Fruit fly (Drosophila melanogaster): Measurements from ENCODE around the gene Gr93c.
A peak's percentile ranks its signal among the peaks of the same experiment; 100 is the strongest.

The Gr93c gene

DNA sequence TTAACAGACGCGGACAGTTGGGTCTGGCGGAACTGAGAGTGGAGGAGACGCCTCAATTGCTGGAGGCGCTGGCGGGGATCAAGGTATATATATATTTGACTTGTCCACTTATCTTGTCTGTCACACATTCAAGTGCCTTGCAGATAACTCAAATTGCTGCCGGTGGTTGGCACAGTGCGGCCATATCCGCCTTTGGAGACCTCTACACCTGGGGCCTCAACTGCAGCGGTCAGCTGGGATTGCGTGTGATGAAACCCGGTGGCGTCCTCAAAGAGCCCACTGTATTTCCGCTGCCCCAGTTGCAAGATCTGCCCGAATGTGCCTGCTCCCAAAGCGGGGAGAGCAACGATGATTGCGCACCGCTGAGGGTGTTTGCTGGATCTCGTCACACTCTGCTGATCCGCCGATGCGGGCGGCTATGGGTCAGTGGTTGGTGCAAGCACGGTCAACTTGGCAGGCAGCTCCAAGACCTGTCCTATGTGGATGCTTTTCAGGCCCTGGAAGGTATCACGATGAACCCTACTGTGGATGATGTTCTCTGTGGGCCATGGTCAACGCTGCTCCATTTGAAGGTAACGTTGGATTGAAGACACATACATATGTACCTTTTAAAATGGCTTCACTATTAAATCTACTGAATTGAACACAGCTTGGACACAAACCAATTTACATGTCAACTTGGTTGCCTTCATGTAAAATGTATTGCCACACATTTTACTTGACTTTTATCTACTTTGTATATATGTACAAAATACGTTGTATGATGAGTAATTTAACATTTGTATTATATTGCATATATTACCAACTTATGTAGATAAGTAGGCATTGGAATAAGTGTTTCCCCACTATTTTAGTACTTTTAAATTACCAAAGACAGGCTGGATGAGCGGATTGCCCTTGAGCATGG, 43.9 kb upstream of the Gr93c start, which contains the start of gene CG43844 (continued):
- 0 out of 2 replicates have a peak, but pooled peaks have one; percentile 32 for TF ChIP-seq unc-4 (GFP tag; IDR thresholded peaks at IDR 0.05; ENCODE audit: partially characterized antibody)
- peak; percentile 3 for TF ChIP-seq Ets97D (GFP tag; optimal IDR thresholded peaks at IDR 0.05)
- TF ChIP-seq Hand (GFP tag; optimal IDR thresholded peaks at IDR 0.05): no peak
- TF ChIP-seq CG4707 (GFP tag; optimal IDR thresholded peaks at IDR 0.05): no peak
- no peak for TF ChIP-seq Lim3 (GFP tag; IDR thresholded peaks at IDR 0.05)
- peak; percentile 85 for TF ChIP-seq Bgb (GFP tag; IDR thresholded peaks at IDR 0.05; ENCODE audit: partially characterized antibody)
- no peak for TF ChIP-seq H15 (GFP tag; IDR thresholded peaks at IDR 0.05)
- peak; percentile 52 for TF ChIP-seq sens (GFP tag)
- TF ChIP-seq CG11398 (GFP tag; optimal IDR thresholded peaks at IDR 0.05): no peak
- TF ChIP-seq BtbVII (GFP tag; optimal IDR thresholded peaks at IDR 0.05): no peak
- no peak for TF ChIP-seq GATAe (GFP tag; conservative IDR thresholded peaks at IDR 0.05)
- TF ChIP-seq vnd (GFP tag; IDR thresholded peaks at IDR 0.05; ENCODE audit: partially characterized antibody): peak; percentile 45; the same call in 1 of the 3 replicates
- TF ChIP-seq CG2712 (tag; optimal IDR thresholded peaks at IDR 0.05): no peak
- TF ChIP-seq eyg (GFP tag; optimal IDR thresholded peaks at IDR 0.05): no peak
- peak; percentile 70; the same call in 2 of the 3 replicates for TF ChIP-seq CG6791 (GFP tag; IDR thresholded peaks at IDR 0.05; ENCODE audit: partially characterized antibody)
- TF ChIP-seq CG6272 (GFP tag; IDR thresholded peaks at IDR 0.05): peak; percentile 20; the same call in 1 of the 2 replicates
- TF ChIP-seq CG11560 (tag; IDR thresholded peaks at IDR 0.05): no peak
- TF ChIP-seq CG31441 (GFP tag; IDR thresholded peaks at IDR 0.05): no peak
- no peak for TF ChIP-seq Abd-B (GFP tag; optimal IDR thresholded peaks at IDR 0.05)
- no peak for TF ChIP-seq Spps (tag; optimal IDR thresholded peaks at IDR 0.05)
- TF ChIP-seq CG2889 (GFP tag; IDR thresholded peaks at IDR 0.05): no peak
- no peak for TF ChIP-seq ab (GFP tag; optimal IDR thresholded peaks at IDR 0.05)
- TF ChIP-seq fru (optimal IDR thresholded peaks at IDR 0.05): no peak
- no peak for TF ChIP-seq CG15073 (GFP tag; optimal IDR thresholded peaks at IDR 0.05)
- TF ChIP-seq CG14710 (tag; optimal IDR thresholded peaks at IDR 0.05): peak; percentile 94
- TF ChIP-seq Hr39 (optimal IDR thresholded peaks at IDR 0.05): no peak
- TF ChIP-seq gfzf (GFP tag; optimal IDR thresholded peaks at IDR 0.05): no peak
- TF ChIP-seq inv (GFP tag; IDR thresholded peaks at IDR 0.05; ENCODE audit: partially characterized antibody): peak; percentile 52; the same call in 1 of the 2 replicates
- no peak for TF ChIP-seq tx (GFP tag; optimal IDR thresholded peaks at IDR 0.05)
- no peak for TF ChIP-seq peb (GFP tag; IDR thresholded peaks at IDR 0.05)
- no peak for TF ChIP-seq CG13424 (tag; optimal IDR thresholded peaks at IDR 0.05)
- no peak for TF ChIP-seq fu2 (GFP tag; optimal IDR thresholded peaks at IDR 0.05)
- TF ChIP-seq Scr (GFP tag; IDR thresholded peaks at IDR 0.05; ENCODE audit: partially characterized antibody): peak; percentile 28; the same call in 1 of the 2 replicates
- TF ChIP-seq CG10366 (GFP tag; IDR thresholded peaks at IDR 0.05): no peak
- peak; percentile 34; the same call in 1 of the 3 replicates for TF ChIP-seq CG7963 (GFP tag; IDR thresholded peaks at IDR 0.05; ENCODE audit: partially characterized antibody)
- no peak for TF ChIP-seq Neu2 (GFP tag; optimal IDR thresholded peaks at IDR 0.05; ENCODE audit: borderline replicate concordance)
- peak; percentile 90 for TF ChIP-seq CG10274 (GFP tag; optimal IDR thresholded peaks at IDR 0.05)
- TF ChIP-seq CTCF (GFP tag; optimal IDR thresholded peaks at IDR 0.05): peak; percentile 84
- no peak for TF ChIP-seq CrebB (tag; optimal IDR thresholded peaks at IDR 0.05)
- TF ChIP-seq CG13296 (GFP tag; optimal IDR thresholded peaks at IDR 0.05): no peak
- TF ChIP-seq CG43689 (GFP tag; IDR thresholded peaks at IDR 0.05): no peak
- TF ChIP-seq CG14667 (GFP tag; IDR thresholded peaks at IDR 0.05): no peak
- no peak for TF ChIP-seq CG2116 (GFP tag; optimal IDR thresholded peaks at IDR 0.05)
- TF ChIP-seq unpg (GFP tag; optimal IDR thresholded peaks at IDR 0.05): no peak
- no peak for TF ChIP-seq CG2129 (GFP tag; IDR thresholded peaks at IDR 0.05; ENCODE audit: partially characterized antibody)
- TF ChIP-seq grau (tag; optimal IDR thresholded peaks at IDR 0.05): peak; percentile 50
- no peak for TF ChIP-seq Deaf1 (tag; optimal IDR thresholded peaks at IDR 0.05)
- peak; percentile 20 for TF ChIP-seq CG11504 (tag; optimal IDR thresholded peaks at IDR 0.05)
- TF ChIP-seq Opbp (GFP tag; IDR thresholded peaks at IDR 0.05; ENCODE audit: partially characterized antibody): peak; percentile 54; the same call in 2 of the 3 replicates

All from whole organism, embryonic.